Worm (Caenorhabditis elegans) whole organism, L3 larva: ENCODE results near the gene irld-36.

Source experiments
- R02D3.7 ChIP-seq: fragments of 150-350 bp; optimal IDR thresholded peaks from 2 replicates; lab custom pipeline; 2014; ENCODE audit warnings: missing biosample characterization, missing genetic modification characterization
- ZK546.5 ChIP-seq: sonication (generic microtip); optimal IDR thresholded peaks from 2 replicates; lab custom pipeline; 2017; ENCODE audit warnings: missing biosample characterization, missing genetic modification characterization
- ama-1 ChIP-seq: fragments of 150-350 bp; optimal IDR thresholded peaks from 2 replicates; lab custom pipeline; 2018
- ceh-16 ChIP-seq: sonication (generic microtip); optimal IDR thresholded peaks from 2 replicates; lab custom pipeline; 2017; ENCODE audit warnings: missing biosample characterization, missing genetic modification characterization
- ceh-82 ChIP-seq: fragments of 150-350 bp; optimal IDR thresholded peaks from 2 replicates; lab custom pipeline; 2014; ENCODE audit warnings: missing biosample characterization, missing genetic modification characterization
- daf-12 ChIP-seq: fragments of 150-350 bp; optimal IDR thresholded peaks from 2 replicates; lab custom pipeline; 2014; ENCODE audit warnings: missing biosample characterization, missing genetic modification reagents, missing genetic modification characterization
- egl-27 ChIP-seq: sonication (generic microtip); optimal IDR thresholded peaks from 4 replicates; lab custom pipeline; 2017; ENCODE audit warnings: missing biosample characterization, missing genetic modification reagents, missing genetic modification characterization
- egl-5 ChIP-seq: fragments of 150-350 bp; optimal IDR thresholded peaks from 2 replicates; lab custom pipeline; 2017; ENCODE audit warnings: missing biosample characterization, missing genetic modification reagents, missing genetic modification characterization, inconsistent platforms
- elt-1 ChIP-seq: fragments of 150-350 bp; optimal IDR thresholded peaks from 2 replicates; lab custom pipeline; 2014; ENCODE audit warnings: missing biosample characterization, missing genetic modification characterization
- elt-2 ChIP-seq: sonication (generic microtip); optimal IDR thresholded peaks from 2 replicates; lab custom pipeline; 2016; ENCODE audit warnings: missing genetic modification reagents, mild to moderate bottlenecking, missing genetic modification characterization, missing compliant biosample characterization
- elt-3 ChIP-seq, 3 experiments: fragments of 150-350 bp in 1 of 3; sonication (generic microtip) in 2 of 3; optimal IDR thresholded peaks; 2 replicates in 2 of 3; 4 replicates in 1 of 3; lab custom pipeline; 2014 to 2017; ENCODE audit warnings: missing biosample characterization in 3 of 3, missing genetic modification characterization in 3 of 3
- fkh-10 ChIP-seq: sonication (generic microtip); optimal IDR thresholded peaks from 2 replicates; lab custom pipeline; 2017; ENCODE audit warnings: missing biosample characterization, missing genetic modification reagents, missing genetic modification characterization
- fkh-2 ChIP-seq: fragments of 150-350 bp; optimal IDR thresholded peaks from 2 replicates; lab custom pipeline; 2014; ENCODE audit warnings: missing biosample characterization, missing genetic modification reagents, missing genetic modification characterization
- hmg-11 ChIP-seq: sonication (generic microtip); optimal IDR thresholded peaks from 2 replicates; lab custom pipeline; 2016; ENCODE audit warnings: missing genetic modification characterization, missing compliant biosample characterization
- jun-1 ChIP-seq: fragments of 150-350 bp; optimal IDR thresholded peaks from 2 replicates; lab custom pipeline; 2014; ENCODE audit warnings: missing biosample characterization, missing genetic modification reagents, missing genetic modification characterization
- lin-15B ChIP-seq: fragments of 150-350 bp; optimal IDR thresholded peaks from 2 replicates; lab custom pipeline; 2014; ENCODE audit warnings: missing biosample characterization, missing genetic modification characterization
- lin-39 ChIP-seq: fragments of 150-350 bp; optimal IDR thresholded peaks from 2 replicates; lab custom pipeline; 2018; ENCODE audit warnings: missing biosample characterization, missing genetic modification reagents, missing genetic modification characterization
- lsy-12 ChIP-seq: sonication (generic microtip); optimal IDR thresholded peaks from 2 replicates; lab custom pipeline; 2016; ENCODE audit warnings: mild to moderate bottlenecking, missing genetic modification characterization, missing compliant biosample characterization
- mdl-1 ChIP-seq: fragments of 150-350 bp; optimal IDR thresholded peaks from 2 replicates; lab custom pipeline; 2014; ENCODE audit warnings: missing biosample characterization, missing genetic modification characterization
- mml-1 ChIP-seq: fragments of 150-350 bp; sonication (generic microtip); optimal IDR thresholded peaks from 3 replicates; lab custom pipeline; 2014; ENCODE audit warnings: missing biosample characterization, missing genetic modification characterization
- nfya-1 ChIP-seq: sonication (generic microtip); optimal IDR thresholded peaks from 2 replicates; lab custom pipeline; 2017; ENCODE audit warnings: missing genetic modification characterization, mild to moderate bottlenecking, missing compliant biosample characterization, antibody characterized with exemption, moderate library complexity; ENCODE audit not compliant: insufficient read depth
- nhr-11 ChIP-seq: fragments of 150-350 bp; optimal IDR thresholded peaks from 2 replicates; lab custom pipeline; 2014; ENCODE audit warnings: missing biosample characterization, missing genetic modification characterization
- nhr-12 ChIP-seq: fragments of 150-350 bp; optimal IDR thresholded peaks from 2 replicates; lab custom pipeline; 2014; ENCODE audit warnings: missing biosample characterization, missing genetic modification characterization
- nhr-23 ChIP-seq: fragments of 150-350 bp; optimal IDR thresholded peaks from 2 replicates; lab custom pipeline; 2014; ENCODE audit warnings: missing biosample characterization, missing genetic modification reagents, missing genetic modification characterization
- nhr-237 ChIP-seq: fragments of 150-350 bp; optimal IDR thresholded peaks from 2 replicates; lab custom pipeline; 2014; ENCODE audit warnings: missing biosample characterization, missing genetic modification characterization
- nhr-25 ChIP-seq: sonication (generic microtip); optimal IDR thresholded peaks from 2 replicates; lab custom pipeline; 2017; ENCODE audit warnings: missing biosample characterization, missing genetic modification characterization
- nhr-28 ChIP-seq: fragments of 150-350 bp; optimal IDR thresholded peaks from 2 replicates; lab custom pipeline; 2014; ENCODE audit warnings: missing biosample characterization, missing genetic modification characterization
- nhr-43 ChIP-seq: sonication (generic microtip); optimal IDR thresholded peaks from 2 replicates; lab custom pipeline; 2016; ENCODE audit warnings: mild to moderate bottlenecking, missing genetic modification characterization, missing compliant biosample characterization; ENCODE audit not compliant: poor library complexity, severe bottlenecking
- nhr-67 ChIP-seq: fragments of 150-350 bp; optimal IDR thresholded peaks from 2 replicates; lab custom pipeline; 2014; ENCODE audit warnings: missing biosample characterization, missing genetic modification characterization
- nhr-76 ChIP-seq: fragments of 150-350 bp; sonication (generic microtip); optimal IDR thresholded peaks from 5 replicates; lab custom pipeline; 2014; ENCODE audit warnings: missing biosample characterization, missing genetic modification characterization
- nhr-77 ChIP-seq: fragments of 150-350 bp; optimal IDR thresholded peaks from 2 replicates; lab custom pipeline; 2014; ENCODE audit warnings: missing biosample characterization, missing genetic modification characterization
- pha-4 ChIP-seq: fragments of 150-350 bp; optimal IDR thresholded peaks from 2 replicates; lab custom pipeline; 2014; ENCODE audit warnings: missing biosample characterization, missing genetic modification reagents, missing genetic modification characterization
- pqm-1 ChIP-seq: fragments of 150-350 bp; optimal IDR thresholded peaks from 2 replicates; lab custom pipeline; 2017; ENCODE audit warnings: missing biosample characterization, missing genetic modification characterization, inconsistent platforms
- snpc-4 ChIP-seq: fragments of 150-350 bp; optimal IDR thresholded peaks from 2 replicates; lab custom pipeline; 2014; ENCODE audit warnings: missing biosample characterization, missing genetic modification characterization
- tbx-2 ChIP-seq: sonication (generic microtip); optimal IDR thresholded peaks from 2 replicates; lab custom pipeline; 2016; ENCODE audit warnings: mild to moderate bottlenecking, missing genetic modification characterization, missing compliant biosample characterization
- unc-39 ChIP-seq: sonication (generic microtip); optimal IDR thresholded peaks from 4 replicates; lab custom pipeline; 2017; ENCODE audit warnings: missing biosample characterization, missing genetic modification characterization
- unc-62 ChIP-seq: fragments of 150-350 bp; sonication (generic microtip); optimal IDR thresholded peaks from 4 replicates; lab custom pipeline; 2014; ENCODE audit warnings: missing biosample characterization, missing genetic modification reagents, missing genetic modification characterization
- zag-1 ChIP-seq: fragments of 150-350 bp; optimal IDR thresholded peaks from 2 replicates; lab custom pipeline; 2014; ENCODE audit warnings: missing biosample characterization, missing genetic modification characterization
- ztf-11 ChIP-seq: fragments of 150-350 bp; optimal IDR thresholded peaks from 2 replicates; lab custom pipeline; 2014; ENCODE audit warnings: missing biosample characterization, missing genetic modification characterization
- ztf-4 ChIP-seq: fragments of 150-350 bp; optimal IDR thresholded peaks from 2 replicates; lab custom pipeline; 2014; ENCODE audit warnings: missing biosample characterization, missing genetic modification characterization

Gene irld-36

ce11 chrII:1668913-1669312 is 10.3 kb upstream of the irld-36 start, which contains the start of gene srw-97:
srw-97 (minus strand) TSS chrII:1669013.
- TF ChIP-seq mdl-1 (no peak), hmg-11 (tag; lab: Kevin White, UChicago) (no peak), nhr-76 (tag; lab: Kevin White, UChicago) (no peak), unc-39 (tag; lab: Kevin White, UChicago) (no peak)

DNA sequence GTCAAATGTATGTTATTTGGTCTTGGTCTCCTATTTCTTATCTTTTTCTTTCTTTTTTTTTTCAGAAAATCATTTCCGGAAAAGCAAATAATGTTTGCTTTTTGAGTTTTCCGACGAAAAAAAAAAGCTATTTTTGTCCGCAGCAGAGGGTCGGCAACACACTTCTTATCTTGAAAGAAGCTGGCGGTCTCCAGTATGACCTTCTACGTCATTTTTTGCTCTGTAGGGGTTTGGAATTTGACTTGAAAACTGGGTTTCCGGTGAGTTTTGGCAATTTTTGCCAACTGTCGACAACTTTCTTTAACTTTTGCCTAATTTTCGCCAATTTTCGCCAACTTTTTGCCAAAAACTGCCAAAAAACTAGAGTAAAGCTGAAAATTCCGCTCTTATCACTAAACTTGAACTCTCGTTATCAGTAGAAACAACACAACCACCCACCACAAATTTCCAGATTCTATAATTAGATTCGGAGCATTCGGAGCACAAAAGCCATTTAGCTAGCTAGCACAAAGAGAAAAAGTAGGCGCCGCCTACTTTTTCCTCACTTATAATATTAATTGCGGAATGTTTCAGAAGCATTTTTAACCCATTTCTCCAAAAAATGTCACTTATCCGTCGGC is 8.8 kb upstream of the irld-36 start, which contains the start of gene nhx-6:
TSS of gene nhx-6 (plus strand) at position 570 of the 620 bp plus-strand sequence.
- TF ChIP-seq mdl-1 (no peak), pqm-1 (peak; percentile 5), elt-2 (tag; lab: Kevin White, UChicago) (peak; percentile 66), nhr-237 (no peak)
- TF ChIP-seq, all 47 proteins: peak for 2

DNA sequence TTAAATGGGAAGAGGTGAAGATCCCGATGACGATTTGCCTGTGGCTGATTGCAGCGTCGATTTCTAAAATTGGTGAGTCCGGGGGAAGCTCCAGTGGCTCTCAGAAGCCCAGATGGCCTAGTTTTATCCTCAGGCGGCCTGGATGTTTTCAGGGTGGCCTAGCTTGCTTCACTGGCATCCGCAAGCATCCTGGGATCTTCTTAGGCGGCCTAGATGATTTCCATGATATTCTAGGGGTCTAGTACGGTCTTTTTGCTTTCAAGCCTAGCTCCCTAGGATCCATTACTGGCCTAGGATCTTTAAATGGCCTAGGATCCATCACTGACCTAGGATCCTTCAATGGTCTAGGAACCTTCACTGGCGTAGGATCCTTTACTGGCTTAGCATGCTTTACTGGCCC is 8.2 kb upstream of the irld-36 start:
- TF ChIP-seq ceh-82: no peak
- TF ChIP-seq ztf-11 (tag; lab: Kevin White, UChicago): no peak
- no peak for TF ChIP-seq ceh-16
- no peak for TF ChIP-seq jun-1 (tag; lab: Kevin White, UChicago)
- no peak for TF ChIP-seq unc-39 (tag; lab: Kevin White, UChicago)
- TF ChIP-seq zag-1 (tag; lab: Kevin White, UChicago): no peak
- no peak for TF ChIP-seq mml-1 (tag; lab: Kevin White, UChicago)
- TF ChIP-seq nhr-25 (tag; lab: Kevin White, UChicago): no peak
- no peak for TF ChIP-seq lsy-12
- TF ChIP-seq lin-15B (tag; lab: Kevin White, UChicago): no peak
- TF ChIP-seq egl-27 (tag; lab: Kevin White, UChicago): no peak
- no peak for TF ChIP-seq mdl-1
- TF ChIP-seq fkh-2 (tag; lab: Kevin White, UChicago): no peak
- TF ChIP-seq nhr-23: no peak
- no peak for TF ChIP-seq nhr-28 (tag; lab: Kevin White, UChicago)
- TF ChIP-seq R02D3.7 (tag; lab: Kevin White, UChicago): no peak
- TF ChIP-seq elt-3 (tag; optimal IDR thresholded peaks at IDR 0.05; lab: Kevin White, UChicago): no peak
- TF ChIP-seq nhr-67 (tag; lab: Kevin White, UChicago): no peak
- TF ChIP-seq nhr-43 (tag; lab: Kevin White, UChicago): no peak

- no peak for TF ChIP-seq nfya-1 (tag; lab: Kevin White, UChicago)
- TF ChIP-seq daf-12: no peak
- no peak for TF ChIP-seq pha-4 (tag; lab: Kevin White, UChicago)
- no peak for TF ChIP-seq ztf-4
- no peak for TF ChIP-seq pqm-1
- no peak for TF ChIP-seq R02D3.7 (tag; lab: Kevin White, UChicago)
- TF ChIP-seq nhr-76 (tag; lab: Kevin White, UChicago): no peak
- TF ChIP-seq nhr-11 (tag; lab: Kevin White, UChicago): no peak
- no peak for TF ChIP-seq nhr-237
- no peak for TF ChIP-seq unc-62
- no peak for TF ChIP-seq nhr-77
- no peak for TF ChIP-seq unc-39 (tag; lab: Kevin White, UChicago)
- TF ChIP-seq nhr-43 (tag; lab: Kevin White, UChicago): no peak
- no peak for TF ChIP-seq nhr-12 (tag; lab: Kevin White, UChicago)
- no peak for TF ChIP-seq lsy-12
- no peak for TF ChIP-seq ama-1 (lab: Kevin White, UChicago)
- TF ChIP-seq nhr-23: no peak
Measured at ce11 chrII:1672673-1673072, 6.5 kb upstream of the irld-36 start.

DNA sequence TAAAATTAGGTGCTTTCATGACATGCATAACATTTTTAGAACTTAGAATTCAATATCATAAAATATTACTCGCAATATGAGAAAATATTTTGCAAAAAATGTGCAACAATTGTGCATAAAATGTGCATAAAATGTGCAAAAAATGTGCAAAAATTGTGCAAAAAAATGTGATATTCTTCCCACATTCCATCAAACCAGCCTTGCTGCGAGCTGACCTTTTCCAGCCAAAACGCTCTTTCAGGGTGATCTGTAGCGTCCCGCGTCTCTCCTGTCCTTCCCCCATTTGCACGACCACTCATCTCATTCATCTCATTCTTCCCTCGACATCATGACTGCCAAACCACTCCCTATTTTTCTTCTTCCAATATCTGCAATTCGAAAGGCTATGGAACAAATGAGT is 3.1 kb upstream of the irld-36 start, which contains the start of gene fbxb-17:
TSS of gene fbxb-17 (plus strand) at position 301 of the 400 bp plus-strand sequence.
- TF ChIP-seq nhr-76 (tag; lab: Kevin White, UChicago) (no peak), nhr-43 (tag; lab: Kevin White, UChicago) (no peak), fkh-10 (GFP tag; lab: Kevin White, UChicago) (no peak), lin-39 (no peak), unc-62 (no peak), elt-3 (tag; optimal IDR thresholded peaks at IDR 0.05; lab: Kevin White, UChicago) (no peak), snpc-4 (tag; lab: Kevin White, UChicago) (no peak), ZK546.5 (no peak), mml-1 (tag; lab: Kevin White, UChicago) (no peak), nhr-67 (tag; lab: Kevin White, UChicago) (no peak), egl-5 (tag; lab: Kevin White, UChicago) (no peak), nhr-23 (no peak), tbx-2 (no peak), elt-1 (tag; lab: Kevin White, UChicago) (no peak), nhr-12 (tag; lab: Kevin White, UChicago) (no peak), nhr-25 (tag; lab: Kevin White, UChicago) (no peak), pha-4 (tag; lab: Kevin White, UChicago) (no peak), zag-1 (tag; lab: Kevin White, UChicago) (no peak)
